Worm (Caenorhabditis elegans): ENCODE measurements around the gene gsp-1.

Gene gsp-1

ce11 chrV:10712608-10712900, 30.3 kb downstream of the gsp-1 start:
- TF ChIP-seq zag-1 (tag; optimal IDR thresholded peaks at IDR 0.05) (peak; percentile 34), nhr-23 (tag; optimal IDR thresholded peaks at IDR 0.05) (no peak), nhr-12 (tag; optimal IDR thresholded peaks at IDR 0.05) (peak; percentile 14), ceh-82 (tag; optimal IDR thresholded peaks at IDR 0.05) (no peak)

ce11 chrV:10713704-10714239, 31.6 kb downstream of the gsp-1 start:
- TF ChIP-seq nhr-129 (tag; optimal IDR thresholded peaks at IDR 0.05) = no peak
- no peak for TF ChIP-seq nhr-21 (tag; optimal IDR thresholded peaks at IDR 0.05)
- no peak for TF ChIP-seq Y55F3AM.14 (GFP tag; optimal IDR thresholded peaks at IDR 0.05)

- TF ChIP-seq Y55F3AM.14 (GFP tag; optimal IDR thresholded peaks at IDR 0.05) (peak; percentile 56), unc-39 (tag; optimal IDR thresholded peaks at IDR 0.05) (no peak), elt-1 (tag; optimal IDR thresholded peaks at IDR 0.05) (no peak)
These were observed 32.4 kb downstream of the gsp-1 start for ce11 chrV:10714630-10715029.

DNA sequence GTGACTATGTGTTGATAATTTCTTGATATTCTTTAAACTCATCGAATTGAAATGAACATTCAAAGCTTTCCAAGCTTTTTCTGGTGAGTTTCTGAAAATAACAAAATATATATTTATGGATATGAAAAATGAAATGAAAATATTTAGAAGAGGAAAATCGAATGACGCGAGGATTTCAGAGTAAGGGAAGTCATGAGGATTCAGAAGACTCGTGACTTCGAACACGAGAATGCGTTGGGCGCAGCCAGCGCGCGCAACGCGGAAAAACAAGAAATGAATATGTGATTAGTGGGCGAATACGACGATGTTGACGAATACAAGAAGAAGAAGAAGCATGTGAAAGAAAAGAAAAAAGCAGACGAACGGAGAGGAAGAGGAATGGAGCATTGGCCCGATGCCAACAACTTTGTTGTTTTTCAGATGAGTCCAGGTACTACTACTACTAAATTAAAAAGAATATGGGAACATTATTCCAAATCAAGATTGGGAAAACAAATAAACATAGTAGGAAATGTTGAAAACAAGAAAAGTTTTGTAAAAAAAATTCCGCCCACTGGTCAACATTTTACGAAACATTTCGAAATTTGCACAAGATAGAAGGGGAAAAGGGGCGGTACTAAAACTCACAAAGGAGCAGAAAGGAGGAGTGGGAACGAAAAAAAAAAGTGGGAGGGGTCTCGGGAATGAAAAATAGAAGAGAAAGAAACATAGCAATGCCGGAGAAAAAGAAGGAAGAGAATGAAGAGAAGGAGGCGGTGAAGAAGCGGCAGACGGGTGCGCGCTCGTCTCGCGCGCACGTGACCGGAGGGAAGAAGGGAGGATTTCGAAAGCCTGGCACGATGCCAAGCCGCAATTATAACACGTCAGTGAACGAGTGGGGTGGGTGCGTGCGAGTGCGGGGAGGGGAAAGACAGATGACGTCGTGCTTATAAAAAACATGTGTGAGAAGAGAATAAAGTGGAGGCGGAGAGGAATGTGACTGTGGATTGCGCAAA, 33.2 kb downstream of the gsp-1 start:
- TF ChIP-seq lin-39 (tag; optimal IDR thresholded peaks at IDR 0.05) = peak; percentile 17
- TF ChIP-seq fos-1 (tag; optimal IDR thresholded peaks at IDR 0.05) = peak; percentile 74
- TF ChIP-seq ceh-82 (tag; optimal IDR thresholded peaks at IDR 0.05) = peak; percentile 73
- no peak for TF ChIP-seq ztf-1 (GFP tag; conservative IDR thresholded peaks at IDR 0.05)
- TF ChIP-seq egl-27 (tag; optimal IDR thresholded peaks at IDR 0.05) = peak; percentile 87
- TF ChIP-seq mab-5 (tag; optimal IDR thresholded peaks at IDR 0.05) = peak; percentile 84
- TF ChIP-seq nhr-12 (tag; optimal IDR thresholded peaks at IDR 0.05) = peak; percentile 16
- TF ChIP-seq blmp-1 (tag; optimal IDR thresholded peaks at IDR 0.05; ENCODE audit: insufficient read depth) = peak; percentile 80
- no peak for TF ChIP-seq aly-2 (tag; optimal IDR thresholded peaks at IDR 0.05)
- peak; percentile 94 for TF ChIP-seq zag-1 (tag; optimal IDR thresholded peaks at IDR 0.05)
- TF ChIP-seq nhr-77 (tag; optimal IDR thresholded peaks at IDR 0.05) = no peak
- peak; percentile 95 for TF ChIP-seq F13H6.1 (tag; optimal IDR thresholded peaks at IDR 0.05)
- TF ChIP-seq C34F6.9 (tag; optimal IDR thresholded peaks at IDR 0.05) = peak; percentile 95
- TF ChIP-seq skn-1 (tag; optimal IDR thresholded peaks at IDR 0.05) = no peak
- TF ChIP-seq snpc-4 (tag; optimal IDR thresholded peaks at IDR 0.05) = peak; percentile 95
- peak; percentile 81 for TF ChIP-seq ama-1 (optimal IDR thresholded peaks at IDR 0.05)
- TF ChIP-seq crh-2 (tag; optimal IDR thresholded peaks at IDR 0.05) = peak; percentile 90
- peak; percentile 85 for TF ChIP-seq nhr-6 (tag; optimal IDR thresholded peaks at IDR 0.05)
- peak; percentile 100 for TF ChIP-seq Y55F3AM.14 (GFP tag; optimal IDR thresholded peaks at IDR 0.05)
- TF ChIP-seq unc-39 (tag; optimal IDR thresholded peaks at IDR 0.05) = peak; percentile 43
- TF ChIP-seq lin-11 (tag; optimal IDR thresholded peaks at IDR 0.05) = peak; percentile 90
- peak; percentile 94 for TF ChIP-seq ceh-16 (tag; optimal IDR thresholded peaks at IDR 0.05)
- no peak for TF ChIP-seq nhr-10 (tag; optimal IDR thresholded peaks at IDR 0.05)
- no peak for TF ChIP-seq nhr-11 (tag; optimal IDR thresholded peaks at IDR 0.05)
- no peak for TF ChIP-seq dmd-4 (tag; optimal IDR thresholded peaks at IDR 0.05)
- peak; percentile 94 for TF ChIP-seq nhr-25 (tag; optimal IDR thresholded peaks at IDR 0.05)
- peak; percentile 90 for TF ChIP-seq unc-55 (GFP tag; optimal IDR thresholded peaks at IDR 0.05)
- peak; percentile 13 for TF ChIP-seq ztf-11 (tag; optimal IDR thresholded peaks at IDR 0.05)
- peak; percentile 95 for TF ChIP-seq ztf-4 (tag; optimal IDR thresholded peaks at IDR 0.05)
- TF ChIP-seq nhr-129 (tag; optimal IDR thresholded peaks at IDR 0.05) = peak; percentile 89
- TF ChIP-seq ZK546.5 (tag; optimal IDR thresholded peaks at IDR 0.05) = no peak
- no peak for TF ChIP-seq nhr-237 (tag; optimal IDR thresholded peaks at IDR 0.05)
- peak; percentile 75 for TF ChIP-seq gmeb-1 (tag; optimal IDR thresholded peaks at IDR 0.05)
- peak; percentile 90 for TF ChIP-seq unc-62 (GFP tag; optimal IDR thresholded peaks at IDR 0.05)
- TF ChIP-seq nhr-21 (tag; optimal IDR thresholded peaks at IDR 0.05) = peak; percentile 91
- TF ChIP-seq sma-9 (GFP tag; optimal IDR thresholded peaks at IDR 0.05) = peak; percentile 99
- no peak for TF ChIP-seq sma-9 (tag; optimal IDR thresholded peaks at IDR 0.05)
- TF ChIP-seq sem-4 (tag; optimal IDR thresholded peaks at IDR 0.05) = peak; percentile 98
- peak; percentile 98 to 99 for TF ChIP-seq mdl-1 (tag; optimal IDR thresholded peaks at IDR 0.05)
- peak; percentile 87 for TF ChIP-seq lin-13 (GFP tag; optimal IDR thresholded peaks at IDR 0.05)
- peak; percentile 42 to 90 for TF ChIP-seq lsy-2 (tag; optimal IDR thresholded peaks at IDR 0.05)
- TF ChIP-seq sma-3 (GFP tag; optimal IDR thresholded peaks at IDR 0.05) = peak; percentile 49
- TF ChIP-seq alr-1 (tag; optimal IDR thresholded peaks at IDR 0.05) = no peak

Data from whole organism, L2 larva.